Worm (Caenorhabditis elegans): ENCODE data around the gene C49F8.15.

C49F8.15 gene

ce11 chrX:13383273-13383672 is 20.9 kb upstream of the C49F8.15 start (continued):
- no peak for TF ChIP-seq F22D6.2 (tag; optimal IDR thresholded peaks at IDR 0.05)

DNA sequence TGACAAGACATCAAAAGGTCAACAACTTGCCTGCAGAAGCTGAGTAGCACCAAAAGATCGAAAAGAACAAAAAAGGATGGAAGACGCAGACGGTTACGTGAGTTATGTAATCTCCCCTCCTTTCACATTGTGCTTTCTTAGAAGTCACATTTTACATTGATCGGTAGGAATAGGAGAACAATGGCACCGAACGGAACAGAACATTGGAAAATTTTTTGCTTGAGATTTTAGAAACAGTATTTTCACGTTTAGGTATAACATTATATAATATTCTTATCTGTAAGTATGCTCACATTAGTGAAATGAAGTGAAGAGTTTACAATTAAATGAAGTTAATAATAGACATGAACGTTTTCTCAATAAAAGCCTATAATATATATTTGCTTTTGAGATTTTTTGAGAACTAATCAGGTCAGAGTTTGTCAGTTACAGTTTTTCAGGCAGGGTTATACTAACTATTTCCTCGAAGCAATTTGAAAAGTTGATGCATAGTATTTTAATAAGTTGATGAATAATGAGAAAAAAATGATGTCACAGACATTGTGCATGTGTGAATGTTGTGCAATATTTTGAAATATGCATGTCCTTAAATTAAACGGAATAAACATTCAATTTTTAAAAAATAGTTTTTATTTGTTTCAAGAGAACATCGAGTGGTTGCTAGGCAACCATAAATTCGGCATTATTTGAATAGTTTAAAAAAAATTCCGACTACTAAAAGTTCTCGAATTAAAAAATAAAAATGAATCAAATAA is 18.8 kb upstream of the C49F8.15 start:
- TF ChIP-seq Y67H2A.10 (GFP tag; conservative IDR thresholded peaks at IDR 0.05) = no peak
- no peak for TF ChIP-seq ceh-79 (tag; optimal IDR thresholded peaks at IDR 0.05)
- TF ChIP-seq cebp-1 (GFP tag; IDR thresholded peaks at IDR 0.05) = no peak
- no peak for TF ChIP-seq cebp-1 (tag; optimal IDR thresholded peaks at IDR 0.05)
- TF ChIP-seq T26A5.8 (tag; optimal IDR thresholded peaks at IDR 0.05) = no peak

ce11 chrX:13379072-13379471 is 16.7 kb upstream of the C49F8.15 start:
- TF ChIP-seq pbrm-1 (GFP tag; IDR thresholded peaks at IDR 0.05) (no peak), chd-7 (tag; optimal IDR thresholded peaks at IDR 0.05) (no peak)

ce11 chrX:13376851-13377250 is 14.5 kb upstream of the C49F8.15 start, which contains the start of the genes C49F8.14 and gem-1:
TSS of gene C49F8.14 (minus strand) at chrX:13376949.
TSS of gene gem-1 (minus strand) at chrX:13376992.
- TF ChIP-seq ceh-79 (tag; optimal IDR thresholded peaks at IDR 0.05) (no peak), lin-26 (GFP tag; IDR thresholded peaks at IDR 0.05) (no peak), him-1 (tag; optimal IDR thresholded peaks at IDR 0.05) (no peak), aptf-3 (GFP tag; IDR thresholded peaks at IDR 0.05) (no peak), dpl-1 (GFP tag; optimal IDR thresholded peaks at IDR 0.05) (no peak), unc-62 (GFP tag; optimal IDR thresholded peaks at IDR 0.05) (no peak), ZK185.1 (tag; optimal IDR thresholded peaks at IDR 0.05; ENCODE audit: poor library complexity, severe bottlenecking) (no peak), B0019.2 (GFP tag; conservative IDR thresholded peaks at IDR 0.05) (no peak), let-526 (GFP tag; IDR thresholded peaks at IDR 0.05) (no peak)

- no peak for TF ChIP-seq pha-4 (tag; optimal IDR thresholded peaks at IDR 0.05)
- no peak for TF ChIP-seq let-526 (GFP tag; IDR thresholded peaks at IDR 0.05)
- no peak for TF ChIP-seq mel-28 (tag; optimal IDR thresholded peaks at IDR 0.05; ENCODE audit: borderline replicate concordance)
- TF ChIP-seq egrh-3 (GFP tag; IDR thresholded peaks at IDR 0.05) = peak; percentile 48; the same call in 1 of the 2 replicates
- peak; percentile 78 for TF ChIP-seq zfh-2 (GFP tag; conservative IDR thresholded peaks at IDR 0.05)
- no peak for TF ChIP-seq F33H1.4 (GFP tag; IDR thresholded peaks at IDR 0.05)
These were observed 13.8 kb upstream of the C49F8.15 start for ce11 chrX:13376185-13376584.

DNA sequence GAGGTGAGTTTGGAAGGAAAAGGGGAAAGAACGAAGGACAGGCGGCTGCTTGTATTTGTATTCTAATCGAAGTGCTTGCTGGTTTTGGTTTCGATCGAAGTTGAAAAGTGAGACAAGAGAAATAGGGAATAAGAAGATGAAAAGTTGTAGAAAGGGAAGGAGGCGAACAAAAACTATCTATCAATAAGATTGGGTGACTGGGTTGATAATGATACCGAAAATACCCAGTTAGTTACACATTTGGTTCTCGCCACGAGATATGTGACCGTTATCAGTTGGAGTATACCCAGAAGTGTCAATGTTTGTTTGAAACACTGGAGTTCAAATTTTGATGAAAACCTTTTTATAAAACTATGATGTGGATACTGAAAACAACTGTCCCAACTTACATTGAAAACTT is 5.9 kb upstream of the C49F8.15 start:
- no peak for TF ChIP-seq ztf-26 (tag; optimal IDR thresholded peaks at IDR 0.05)
- peak; percentile 50 for TF ChIP-seq ztf-22 (GFP tag; optimal IDR thresholded peaks at IDR 0.05)
- TF ChIP-seq bed-2 (GFP tag; IDR thresholded peaks at IDR 0.05) = no peak
- TF ChIP-seq cebp-1 (GFP tag; IDR thresholded peaks at IDR 0.05) = no peak
- TF ChIP-seq cebp-1 (tag; optimal IDR thresholded peaks at IDR 0.05) = peak; percentile 0
- TF ChIP-seq nhr-80 (tag; optimal IDR thresholded peaks at IDR 0.05) = peak; percentile 92

ce11 chrX:13366955-13367354 is 4.6 kb upstream of the C49F8.15 start:
- no peak for TF ChIP-seq akir-1 (GFP tag; optimal IDR thresholded peaks at IDR 0.05)
- TF ChIP-seq cebp-1 (GFP tag; IDR thresholded peaks at IDR 0.05) = peak; percentile 69; the same call in 1 of the 2 replicates
- TF ChIP-seq cebp-1 (tag; optimal IDR thresholded peaks at IDR 0.05) = peak; percentile 87
- no peak for TF ChIP-seq repo-1 (tag; optimal IDR thresholded peaks at IDR 0.05)

Data from whole organism, young adult.